Worm (Caenorhabditis elegans): Measurements from ENCODE around the gene F54D1.6.
"Not testable (repeated sequence)": the region's sequence is repeated elsewhere in the genome, so short reads cannot be mapped to it uniquely, and the experiment has no call there.

F54D1.6 gene

DNA sequence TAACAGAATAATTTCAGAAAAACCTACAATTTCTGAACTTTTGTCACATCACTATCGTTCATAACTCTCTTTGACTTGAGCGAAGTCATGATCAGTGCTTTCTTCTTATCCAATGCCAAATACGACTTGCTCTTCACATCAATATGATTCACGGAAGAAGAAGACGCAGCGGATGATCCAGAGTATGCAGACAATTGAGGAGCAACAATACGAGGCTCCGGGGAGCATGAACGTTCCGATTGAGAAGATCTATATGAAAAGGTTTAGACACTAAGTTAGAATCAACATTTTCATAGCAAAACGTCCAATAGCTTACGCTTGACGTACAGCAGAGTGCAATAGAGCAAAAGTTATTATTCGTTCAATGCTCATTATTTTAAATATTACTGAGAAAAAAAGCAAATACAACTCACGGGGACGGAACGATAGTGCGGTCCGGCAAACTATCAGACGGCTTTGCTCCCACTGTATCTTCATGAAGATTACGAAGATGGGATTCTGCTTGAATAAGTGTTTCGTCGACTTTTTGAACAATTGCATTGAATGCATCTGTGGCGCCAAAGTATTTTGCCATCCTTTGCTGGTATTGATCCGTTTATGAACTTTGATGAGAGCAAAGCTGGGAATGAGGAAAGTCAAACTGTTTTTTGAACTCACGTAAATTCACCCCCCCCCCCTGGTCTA, 26.9 kb upstream of the F54D1.6 start, which contains the start of gene C05C12.5:
Gene C05C12.5, minus strand, starts transcription at position 642 of the 684 bp plus-strand sequence.
- TF ChIP-seq pes-1 (GFP tag; IDR thresholded peaks at IDR 0.05) (no peak), hnd-1 (tag; optimal IDR thresholded peaks at IDR 0.05) (no peak), scrt-1 (GFP tag; IDR thresholded peaks at IDR 0.05) (no peak), hmbx-1 (tag; optimal IDR thresholded peaks at IDR 0.05) (no peak), ama-1 (optimal IDR thresholded peaks at IDR 0.05) (no peak), sea-1 (GFP tag; conservative IDR thresholded peaks at IDR 0.05) (no peak), tbx-11 (GFP tag; IDR thresholded peaks at IDR 0.05) (no peak), flt-1 (GFP tag; IDR thresholded peaks at IDR 0.05) (no peak), tra-4 (tag; optimal IDR thresholded peaks at IDR 0.05) (no peak), ets-7 (tag; optimal IDR thresholded peaks at IDR 0.05) (no peak), ceh-13 (GFP tag; optimal IDR thresholded peaks at IDR 0.05) (no peak), B0310.2 (tag; optimal IDR thresholded peaks at IDR 0.05) (no peak), hmg-4 (GFP tag; optimal IDR thresholded peaks at IDR 0.05) (no peak), tbx-37 (GFP tag; conservative IDR thresholded peaks at IDR 0.05) (no peak), F13C5.2 (tag; optimal IDR thresholded peaks at IDR 0.05) (no peak), aly-1 (tag; optimal IDR thresholded peaks at IDR 0.05) (no peak), ceh-36 (tag; optimal IDR thresholded peaks at IDR 0.05) (no peak)

DNA sequence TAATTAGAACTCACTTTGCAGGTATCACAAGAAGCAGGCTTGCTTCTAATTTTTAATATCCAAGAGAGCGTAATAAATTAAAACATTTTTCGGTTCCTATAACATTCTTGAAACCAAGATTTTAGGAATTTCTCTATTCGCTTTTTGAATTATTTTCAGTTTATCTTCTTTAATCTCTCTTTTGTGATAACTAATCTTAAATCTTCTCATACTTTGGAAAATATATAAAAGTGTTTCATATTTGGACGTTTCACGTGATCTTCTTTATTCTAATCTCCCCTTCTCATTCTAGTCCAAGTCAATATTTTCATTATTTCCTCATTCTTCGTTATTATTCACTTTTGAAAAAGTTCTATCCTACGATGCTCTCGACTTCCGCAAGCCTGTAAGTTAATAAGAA, 26.1 kb upstream of the F54D1.6 start, which contains the start of gene F54D1.1:
Gene F54D1.1, plus strand, starts transcription at position 301 of the 400 bp plus-strand sequence.
- no peak for TF ChIP-seq B0310.2 (tag; optimal IDR thresholded peaks at IDR 0.05)
- no peak for TF ChIP-seq tra-4 (tag; optimal IDR thresholded peaks at IDR 0.05)
- no peak for TF ChIP-seq ama-1 (optimal IDR thresholded peaks at IDR 0.05)
- TF ChIP-seq ceh-36 (tag; optimal IDR thresholded peaks at IDR 0.05): no peak
- TF ChIP-seq tbx-37 (GFP tag; conservative IDR thresholded peaks at IDR 0.05): no peak
- TF ChIP-seq ets-7 (tag; optimal IDR thresholded peaks at IDR 0.05): no peak
- no peak for TF ChIP-seq aly-1 (tag; optimal IDR thresholded peaks at IDR 0.05)
- TF ChIP-seq ceh-13 (GFP tag; optimal IDR thresholded peaks at IDR 0.05): no peak
- no peak for TF ChIP-seq flt-1 (GFP tag; IDR thresholded peaks at IDR 0.05)

DNA sequence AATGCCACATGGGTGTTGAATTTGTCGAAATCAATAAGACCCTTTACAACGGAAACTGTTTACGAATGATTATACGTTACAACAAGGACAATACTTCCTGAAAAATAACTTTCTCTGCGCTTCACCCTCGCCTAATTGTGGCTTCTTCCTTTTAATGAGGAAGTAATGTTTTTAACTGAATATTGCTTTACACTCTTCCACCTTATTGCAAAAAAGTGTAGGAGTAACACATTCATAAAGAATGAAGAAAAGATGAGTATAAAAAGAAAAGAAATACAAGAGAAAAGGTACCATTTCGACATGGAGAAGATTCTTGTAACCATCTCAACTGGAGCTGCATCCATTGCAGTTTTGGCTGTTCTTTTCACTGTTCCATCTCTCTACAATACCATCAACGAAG, 24.5 kb upstream of the F54D1.6 start, which contains the start of gene col-126:
Gene col-126, plus strand, starts transcription at position 301 of the 400 bp plus-strand sequence.
- TF ChIP-seq ama-1 (optimal IDR thresholded peaks at IDR 0.05); sea-1 (GFP tag; conservative IDR thresholded peaks at IDR 0.05); hmg-4 (GFP tag; optimal IDR thresholded peaks at IDR 0.05): not testable (repeated sequence)

DNA sequence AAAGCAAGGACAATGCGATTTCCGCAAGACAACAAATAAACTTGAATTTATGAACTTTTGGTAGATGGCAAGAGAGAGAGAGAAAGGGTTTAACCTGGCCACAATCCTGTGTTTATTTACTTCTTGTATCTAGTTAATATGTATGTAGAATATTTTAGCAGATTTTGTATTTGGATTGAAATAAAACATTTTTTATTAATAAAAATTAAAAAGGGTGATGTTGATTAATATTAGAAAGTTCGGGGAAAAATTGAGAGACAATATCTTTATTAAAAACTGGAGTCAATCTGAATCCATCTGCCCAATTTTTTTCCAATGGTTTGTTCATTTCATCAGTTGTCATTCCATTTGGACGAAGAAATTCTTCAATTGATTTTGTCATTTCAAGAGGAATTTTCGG, 21.5 kb upstream of the F54D1.6 start, which contains the start of gene col-127:
Gene col-127, minus strand, starts transcription at position 101 of the 400 bp plus-strand sequence.
- TF ChIP-seq F13C5.2 (tag; optimal IDR thresholded peaks at IDR 0.05) (no peak), ceh-13 (GFP tag; optimal IDR thresholded peaks at IDR 0.05) (no peak), ets-7 (tag; optimal IDR thresholded peaks at IDR 0.05) (no peak), tbx-37 (GFP tag; conservative IDR thresholded peaks at IDR 0.05) (no peak), ceh-36 (tag; optimal IDR thresholded peaks at IDR 0.05) (no peak), ama-1 (optimal IDR thresholded peaks at IDR 0.05) (no peak), B0310.2 (tag; optimal IDR thresholded peaks at IDR 0.05) (no peak), pes-1 (GFP tag; IDR thresholded peaks at IDR 0.05) (no peak), hmbx-1 (tag; optimal IDR thresholded peaks at IDR 0.05) (no peak), hmg-4 (GFP tag; optimal IDR thresholded peaks at IDR 0.05) (no peak), hnd-1 (tag; optimal IDR thresholded peaks at IDR 0.05) (no peak), sea-1 (GFP tag; conservative IDR thresholded peaks at IDR 0.05) (no peak), tbx-11 (GFP tag; IDR thresholded peaks at IDR 0.05) (no peak), aly-1 (tag; optimal IDR thresholded peaks at IDR 0.05) (no peak), scrt-1 (GFP tag; IDR thresholded peaks at IDR 0.05) (no peak), tra-4 (tag; optimal IDR thresholded peaks at IDR 0.05) (no peak)

DNA sequence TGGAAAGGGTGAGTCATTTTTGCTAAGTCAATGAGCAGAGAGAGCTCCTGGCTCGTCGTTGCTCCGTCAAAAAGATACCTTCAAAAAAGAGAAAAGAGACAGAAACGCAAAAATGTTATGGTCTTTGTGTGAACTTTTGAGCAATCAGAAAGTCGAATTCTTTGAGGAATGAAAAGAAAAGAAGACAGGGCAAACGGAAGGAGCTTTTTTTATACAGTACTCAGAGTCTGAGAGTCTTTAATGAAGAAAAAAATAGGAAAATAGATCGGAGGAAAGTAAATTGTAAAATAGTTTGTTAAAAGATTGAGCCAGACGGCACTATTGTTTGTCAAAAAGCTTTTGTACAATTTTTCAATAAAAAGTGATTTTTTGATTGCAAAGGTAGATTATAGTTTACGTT, 18.1 kb upstream of the F54D1.6 start:
- TF ChIP-seq ets-7 (tag; optimal IDR thresholded peaks at IDR 0.05) (no peak), scrt-1 (GFP tag; IDR thresholded peaks at IDR 0.05) (no peak), flt-1 (GFP tag; IDR thresholded peaks at IDR 0.05) (no peak), B0310.2 (tag; optimal IDR thresholded peaks at IDR 0.05) (no peak), ceh-13 (GFP tag; optimal IDR thresholded peaks at IDR 0.05) (no peak), F13C5.2 (tag; optimal IDR thresholded peaks at IDR 0.05) (no peak), hmg-4 (GFP tag; optimal IDR thresholded peaks at IDR 0.05) (no peak), pes-1 (GFP tag; IDR thresholded peaks at IDR 0.05) (no peak), hmbx-1 (tag; optimal IDR thresholded peaks at IDR 0.05) (no peak), aly-1 (tag; optimal IDR thresholded peaks at IDR 0.05) (no peak), tra-4 (tag; optimal IDR thresholded peaks at IDR 0.05) (no peak), sea-1 (GFP tag; conservative IDR thresholded peaks at IDR 0.05) (no peak), hnd-1 (tag; optimal IDR thresholded peaks at IDR 0.05) (no peak), tbx-37 (GFP tag; conservative IDR thresholded peaks at IDR 0.05) (no peak), ama-1 (optimal IDR thresholded peaks at IDR 0.05) (no peak), tbx-11 (GFP tag; IDR thresholded peaks at IDR 0.05) (no peak)

DNA sequence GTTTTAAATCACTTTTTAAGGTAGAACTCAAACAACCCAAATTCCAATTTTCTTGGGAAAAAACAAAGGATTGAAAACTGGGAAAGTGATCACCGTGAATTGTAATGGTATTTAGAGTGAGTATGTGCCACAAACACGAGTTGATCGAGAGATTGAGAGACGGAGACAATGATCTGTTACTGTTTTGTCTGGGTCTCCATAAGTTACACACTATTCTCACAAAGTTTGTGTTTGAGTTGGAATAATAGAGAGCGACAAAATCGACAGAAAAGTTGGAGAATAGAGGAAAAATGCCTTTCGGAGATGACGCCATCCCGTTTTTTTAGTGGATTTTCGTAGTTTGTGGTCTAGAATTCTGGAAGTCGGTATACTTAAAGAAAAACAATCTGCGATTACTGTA, 16.3 kb upstream of the F54D1.6 start, which contains the start of gene nhr-7:
Gene nhr-7, minus strand, starts transcription at position 101 of the 400 bp plus-strand sequence.
- TF ChIP-seq hnd-1 (tag; optimal IDR thresholded peaks at IDR 0.05) (no peak), ama-1 (optimal IDR thresholded peaks at IDR 0.05) (no peak), ceh-13 (GFP tag; optimal IDR thresholded peaks at IDR 0.05) (no peak), hmg-4 (GFP tag; optimal IDR thresholded peaks at IDR 0.05) (no peak), aly-1 (tag; optimal IDR thresholded peaks at IDR 0.05) (no peak), ets-7 (tag; optimal IDR thresholded peaks at IDR 0.05) (no peak), sea-1 (GFP tag; conservative IDR thresholded peaks at IDR 0.05) (no peak), ceh-36 (tag; optimal IDR thresholded peaks at IDR 0.05) (no peak), hmbx-1 (tag; optimal IDR thresholded peaks at IDR 0.05) (no peak), pes-1 (GFP tag; IDR thresholded peaks at IDR 0.05) (no peak), flt-1 (GFP tag; IDR thresholded peaks at IDR 0.05) (no peak), scrt-1 (GFP tag; IDR thresholded peaks at IDR 0.05) (no peak), B0310.2 (tag; optimal IDR thresholded peaks at IDR 0.05) (no peak), F13C5.2 (tag; optimal IDR thresholded peaks at IDR 0.05) (no peak), tbx-37 (GFP tag; conservative IDR thresholded peaks at IDR 0.05) (no peak), tbx-11 (GFP tag; IDR thresholded peaks at IDR 0.05) (no peak), tra-4 (tag; optimal IDR thresholded peaks at IDR 0.05) (no peak)

DNA sequence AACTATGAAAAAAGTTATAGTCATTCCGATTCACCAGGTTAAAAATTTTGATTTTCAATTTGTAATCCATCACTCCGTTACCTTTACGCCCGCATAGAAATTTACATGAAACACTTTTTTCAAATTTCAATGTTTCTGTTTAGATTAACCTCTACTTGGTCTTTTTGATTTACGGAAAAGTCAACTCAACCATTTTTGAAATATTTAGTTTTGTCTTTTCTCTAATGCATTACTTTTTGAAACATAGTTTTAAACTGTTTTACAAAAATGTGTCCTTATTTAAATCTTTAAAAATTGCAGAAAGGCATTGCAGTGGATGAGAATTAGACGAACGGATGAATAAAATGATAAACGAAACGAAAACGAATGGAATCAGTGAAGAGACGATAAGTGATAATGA, 14.5 kb upstream of the F54D1.6 start, which contains the start of gene gtl-2:
Gene gtl-2, plus strand, starts transcription at position 301 of the 400 bp plus-strand sequence.
- TF ChIP-seq hnd-1 (tag; optimal IDR thresholded peaks at IDR 0.05) (no peak), ets-7 (tag; optimal IDR thresholded peaks at IDR 0.05) (no peak), flt-1 (GFP tag; IDR thresholded peaks at IDR 0.05) (no peak), tbx-37 (GFP tag; conservative IDR thresholded peaks at IDR 0.05) (no peak), aly-1 (tag; optimal IDR thresholded peaks at IDR 0.05) (no peak), tra-4 (tag; optimal IDR thresholded peaks at IDR 0.05) (no peak), ceh-36 (tag; optimal IDR thresholded peaks at IDR 0.05) (no peak), tbx-11 (GFP tag; IDR thresholded peaks at IDR 0.05) (no peak), pes-1 (GFP tag; IDR thresholded peaks at IDR 0.05) (no peak), ama-1 (optimal IDR thresholded peaks at IDR 0.05) (no peak), hmbx-1 (tag; optimal IDR thresholded peaks at IDR 0.05) (no peak), ceh-13 (GFP tag; optimal IDR thresholded peaks at IDR 0.05) (no peak), scrt-1 (GFP tag; IDR thresholded peaks at IDR 0.05) (no peak)
